Worm (Caenorhabditis elegans) whole organism, early embryonic: Measurements from ENCODE around the gene ZK180.5.

Experiments used
- B0310.2 ChIP-seq: sonication (generic microtip); optimal IDR thresholded peaks from 2 replicates; lab custom pipeline; 2016; ENCODE audit warnings: mild to moderate bottlenecking, missing genetic modification characterization, missing compliant biosample characterization
- F13C5.2 ChIP-seq: sonication (generic microtip); optimal IDR thresholded peaks from 2 replicates; lab custom pipeline; 2017; ENCODE audit warnings: mild to moderate bottlenecking, missing genetic modification characterization, inconsistent platforms, missing compliant biosample characterization
- aly-1 ChIP-seq: sonication (generic microtip); optimal IDR thresholded peaks from 2 replicates; lab custom pipeline; 2016; ENCODE audit warnings: missing genetic modification characterization, missing compliant biosample characterization
- ama-1 ChIP-seq: fragments of 150-350 bp; optimal IDR thresholded peaks from 2 replicates; lab custom pipeline; 2014
- ceh-13 ChIP-seq: fragments of 200-800 bp; sonication (Bioruptor generic); optimal IDR thresholded peaks from 2 replicates; lab custom pipeline; 2018; ENCODE audit warnings: mild to moderate bottlenecking, missing genetic modification characterization, missing compliant biosample characterization
- ceh-36 ChIP-seq: sonication (generic microtip); optimal IDR thresholded peaks from 2 replicates; lab custom pipeline; 2016; ENCODE audit warnings: missing genetic modification characterization, inconsistent platforms, missing compliant biosample characterization
- ets-7 ChIP-seq: sonication (generic microtip); optimal IDR thresholded peaks from 2 replicates; lab custom pipeline; 2016; ENCODE audit warnings: missing genotype, missing genetic modification characterization, missing compliant biosample characterization
- flt-1 ChIP-seq: fragments of 200-800 bp; sonication (Bioruptor generic); IDR thresholded peaks from 2 replicates; pipeline ENCODE4 v1.3.6; 2022; ENCODE audit warnings: missing genetic modification characterization, missing compliant biosample characterization
- hmbx-1 ChIP-seq: sonication (generic microtip); optimal IDR thresholded peaks from 2 replicates; lab custom pipeline; 2016; ENCODE audit warnings: mild to moderate bottlenecking, missing genetic modification characterization, missing compliant biosample characterization
- hmg-4 ChIP-seq: fragments of 200-800 bp; sonication (Bioruptor generic); optimal IDR thresholded peaks from 2 replicates; lab custom pipeline; 2018; ENCODE audit warnings: mild to moderate bottlenecking, missing genetic modification characterization, missing compliant biosample characterization
- hnd-1 ChIP-seq: sonication (generic microtip); optimal IDR thresholded peaks from 2 replicates; lab custom pipeline; 2016; ENCODE audit warnings: missing genetic modification characterization, missing compliant biosample characterization
- pes-1 ChIP-seq: fragments of 200-800 bp; sonication (Bioruptor generic); IDR thresholded peaks from 2 replicates; pipeline ENCODE4 v1.3.6; 2022; ENCODE audit warnings: missing genetic modification reagents, missing genetic modification characterization, missing compliant biosample characterization
- scrt-1 ChIP-seq: fragments of 200-800 bp; sonication (Bioruptor generic); IDR thresholded peaks from 2 replicates; pipeline ENCODE4 v1.3.6; 2022; ENCODE audit warnings: missing genetic modification characterization, missing compliant biosample characterization
- sea-1 ChIP-seq: fragments of 200-800 bp; sonication (Bioruptor generic); conservative IDR thresholded peaks from 2 replicates; pipeline ENCODE4 v1.3.6; 2022; ENCODE audit warnings: missing genetic modification characterization, missing compliant biosample characterization
- tbx-11 ChIP-seq: fragments of 200-800 bp; sonication (Bioruptor generic); IDR thresholded peaks from 2 replicates; pipeline ENCODE4 v1.3.6; 2022; ENCODE audit warnings: missing genetic modification characterization, missing compliant biosample characterization
- tbx-37 ChIP-seq: fragments of 200-800 bp; sonication (Bioruptor generic); conservative IDR thresholded peaks from 2 replicates; pipeline ENCODE4 v1.3.6; 2022; ENCODE audit warnings: missing genetic modification reagents, missing genetic modification characterization, missing compliant biosample characterization
- tra-4 ChIP-seq: sonication (generic microtip); optimal IDR thresholded peaks from 2 replicates; lab custom pipeline; 2017; ENCODE audit warnings: missing genetic modification characterization, missing compliant biosample characterization

ZK180.5 gene

DNA sequence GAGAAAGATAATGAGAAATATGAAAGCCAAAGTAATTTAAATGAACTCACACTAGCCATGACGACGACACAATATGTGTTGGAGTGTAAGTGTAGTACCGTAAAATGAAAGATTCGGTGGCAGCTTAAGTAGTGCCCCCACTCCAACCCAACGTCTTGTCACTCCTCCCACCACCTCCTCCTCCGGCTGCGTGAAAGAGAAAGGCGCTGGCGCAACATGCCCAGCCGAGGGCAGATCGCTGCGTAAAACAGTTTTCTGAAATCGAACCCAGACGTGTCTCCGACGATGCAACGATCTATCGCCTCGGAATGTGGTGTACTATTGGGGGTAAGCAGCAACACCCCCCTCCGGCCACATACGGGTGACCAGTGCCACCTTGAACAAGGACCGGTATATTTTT lies at the start of gene ZK180.5:
TSS of gene ZK180.5 (minus strand) at position 101 of the 400 bp plus-strand sequence.
- TF ChIP-seq ceh-36 (tag; lab: Kevin White, UChicago): no peak
- no peak for TF ChIP-seq ets-7 (tag; lab: Kevin White, UChicago)
- TF ChIP-seq B0310.2 (tag; lab: Kevin White, UChicago): no peak
- TF ChIP-seq ama-1 (lab: Kevin White, UChicago): no peak
- no peak for TF ChIP-seq hnd-1
- TF ChIP-seq F13C5.2: no peak
- no peak for TF ChIP-seq tbx-37 (GFP tag; lab: Robert Waterston, UW)
- TF ChIP-seq sea-1 (GFP tag; lab: Robert Waterston, UW): no peak
- no peak for TF ChIP-seq flt-1 (GFP tag; lab: Robert Waterston, UW)
- TF ChIP-seq ceh-13 (GFP tag; lab: Kevin White, UChicago): no peak
- no peak for TF ChIP-seq pes-1 (GFP tag; lab: Robert Waterston, UW)
- TF ChIP-seq scrt-1 (GFP tag; lab: Robert Waterston, UW): no peak
- no peak for TF ChIP-seq tbx-11
- TF ChIP-seq aly-1 (tag; lab: Kevin White, UChicago): no peak

DNA sequence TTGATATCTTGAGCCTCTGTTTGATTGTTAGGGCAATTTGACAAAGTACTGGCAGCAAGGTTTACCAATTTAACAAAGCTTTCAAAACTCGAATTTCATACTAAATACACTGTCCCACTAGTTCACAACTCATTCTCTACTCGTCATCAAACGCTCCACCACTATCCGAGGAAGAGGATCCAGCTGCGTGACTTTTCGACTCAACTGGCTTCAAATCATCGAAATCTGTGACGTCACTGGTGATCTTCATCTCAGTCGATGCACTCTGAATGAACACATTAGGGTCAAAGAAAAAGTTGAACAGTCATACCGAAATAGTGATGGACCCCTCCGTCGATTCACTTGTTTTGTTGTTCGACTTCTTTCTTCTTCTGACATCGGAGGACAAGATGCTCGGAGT lies 48.9 kb upstream of the ZK180.5 start:
- TF ChIP-seq F13C5.2: no peak
- no peak for TF ChIP-seq flt-1 (GFP tag; lab: Robert Waterston, UW)
- TF ChIP-seq sea-1 (GFP tag; lab: Robert Waterston, UW): no peak
- TF ChIP-seq scrt-1 (GFP tag; lab: Robert Waterston, UW): no peak
- no peak for TF ChIP-seq hnd-1
- no peak for TF ChIP-seq ceh-13 (GFP tag; lab: Kevin White, UChicago)
- no peak for TF ChIP-seq ama-1 (lab: Kevin White, UChicago)
- TF ChIP-seq tbx-11: no peak
- TF ChIP-seq aly-1 (tag; lab: Kevin White, UChicago): no peak
- no peak for TF ChIP-seq ets-7 (tag; lab: Kevin White, UChicago)
- no peak for TF ChIP-seq ceh-36 (tag; lab: Kevin White, UChicago)
- no peak for TF ChIP-seq pes-1 (GFP tag; lab: Robert Waterston, UW)
- TF ChIP-seq hmg-4 (GFP tag; lab: Kevin White, UChicago): no peak
- no peak for TF ChIP-seq tra-4 (tag; lab: Kevin White, UChicago)

DNA sequence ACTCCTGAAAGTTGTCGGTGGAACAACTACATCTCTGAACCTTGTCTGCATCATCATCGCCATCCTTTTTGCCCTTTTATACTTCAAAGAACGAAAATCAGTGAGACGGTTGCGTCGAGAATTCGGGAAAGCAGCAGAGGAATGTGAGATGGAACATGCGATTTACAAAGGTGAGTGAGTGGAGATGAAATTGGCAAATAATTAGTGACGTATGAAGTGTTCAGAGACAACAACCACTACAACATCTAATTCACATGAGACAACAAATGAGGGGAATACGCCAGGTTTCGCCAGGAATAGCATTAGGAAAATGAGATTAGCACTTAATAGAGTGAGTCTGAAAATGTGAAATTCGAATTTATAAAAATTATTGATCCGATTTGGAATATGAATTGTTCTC lies 47.6 kb upstream of the ZK180.5 start:
- no peak for TF ChIP-seq ama-1 (lab: Kevin White, UChicago)
- TF ChIP-seq tbx-37 (GFP tag; lab: Robert Waterston, UW): no peak
- TF ChIP-seq flt-1 (GFP tag; lab: Robert Waterston, UW): no peak
- TF ChIP-seq ceh-13 (GFP tag; lab: Kevin White, UChicago): no peak
- TF ChIP-seq sea-1 (GFP tag; lab: Robert Waterston, UW): no peak
- TF ChIP-seq F13C5.2: no peak
- TF ChIP-seq tra-4 (tag; lab: Kevin White, UChicago): no peak
- no peak for TF ChIP-seq pes-1 (GFP tag; lab: Robert Waterston, UW)
- no peak for TF ChIP-seq B0310.2 (tag; lab: Kevin White, UChicago)
- TF ChIP-seq tbx-11: no peak
- TF ChIP-seq aly-1 (tag; lab: Kevin White, UChicago): no peak
- no peak for TF ChIP-seq hmg-4 (GFP tag; lab: Kevin White, UChicago)
- TF ChIP-seq hnd-1: no peak

DNA sequence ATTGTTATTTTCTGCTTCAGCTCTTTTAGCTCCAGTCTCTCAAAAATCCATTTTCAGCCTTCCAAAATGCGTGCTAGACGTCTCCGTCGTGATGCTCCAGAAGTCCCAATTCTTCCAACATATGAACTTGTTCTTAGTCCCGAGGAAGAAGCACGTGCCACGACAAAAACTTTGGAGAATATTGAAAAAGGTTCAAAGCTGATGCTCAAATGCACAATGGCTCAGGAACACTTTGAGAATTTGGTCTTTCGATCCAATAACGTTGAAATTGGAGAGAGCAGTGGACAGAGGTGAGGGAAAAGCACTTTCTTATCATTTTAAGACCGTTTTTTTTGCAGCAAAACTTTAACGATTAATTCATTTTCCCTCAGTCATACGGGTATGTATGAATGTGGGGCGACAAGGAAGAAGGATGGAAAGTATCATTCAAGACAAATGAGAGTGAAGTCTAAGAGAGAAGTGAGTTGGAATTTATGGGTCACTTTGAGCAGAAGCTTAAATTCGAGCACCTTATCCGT lies 45.7 kb upstream of the ZK180.5 start, which contains the start of gene igeg-1:
TSS of gene igeg-1 (plus strand) at position 51 of the 518 bp plus-strand sequence.
- TF ChIP-seq pes-1 (GFP tag; lab: Robert Waterston, UW): no peak
- TF ChIP-seq sea-1 (GFP tag; lab: Robert Waterston, UW): no peak
- TF ChIP-seq ets-7 (tag; lab: Kevin White, UChicago): no peak
- TF ChIP-seq ceh-13 (GFP tag; lab: Kevin White, UChicago): no peak
- TF ChIP-seq tbx-37 (GFP tag; lab: Robert Waterston, UW): no peak

DNA sequence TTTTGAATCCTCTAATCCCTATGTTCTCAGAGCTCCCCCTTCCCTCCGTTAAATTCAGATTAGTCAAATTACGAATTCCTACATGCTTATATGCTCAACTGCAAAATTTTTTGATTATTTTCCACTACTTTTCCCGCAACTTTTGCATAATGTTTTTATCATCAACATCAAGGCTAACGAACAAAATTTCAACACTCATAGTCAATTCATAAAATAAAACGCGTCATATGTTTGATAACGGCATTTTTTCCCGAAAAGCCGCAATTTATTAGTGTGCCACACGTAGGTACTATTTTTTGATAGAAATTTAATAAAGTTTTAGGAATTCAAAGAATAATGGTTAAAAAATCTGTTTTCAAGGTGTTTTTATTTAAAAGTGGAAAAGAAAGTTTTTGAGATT lies 42.2 kb upstream of the ZK180.5 start:
- TF ChIP-seq hnd-1: no peak
- no peak for TF ChIP-seq flt-1 (GFP tag; lab: Robert Waterston, UW)
- TF ChIP-seq sea-1 (GFP tag; lab: Robert Waterston, UW): no peak

DNA sequence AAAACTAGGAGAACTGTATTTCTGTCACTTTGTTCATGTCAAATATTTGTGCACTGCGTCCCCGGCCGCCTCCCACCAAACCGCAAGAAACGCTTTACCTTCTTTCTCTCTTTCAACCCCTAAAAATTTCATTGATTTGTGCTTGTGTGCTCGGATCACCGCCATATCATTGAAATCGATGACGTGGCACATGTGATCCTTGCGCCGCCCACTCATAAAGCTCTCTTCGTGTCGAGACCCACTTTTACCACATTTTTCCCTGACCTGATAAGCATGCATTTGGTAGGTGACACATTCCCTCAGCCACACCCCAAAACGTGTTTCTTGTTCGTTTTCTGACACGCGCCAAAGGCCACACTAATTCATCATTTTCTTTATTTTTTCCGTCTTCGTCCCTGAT lies 40.8 kb upstream of the ZK180.5 start:
- TF ChIP-seq flt-1 (GFP tag; lab: Robert Waterston, UW) (no peak), scrt-1 (GFP tag; lab: Robert Waterston, UW) (no peak), pes-1 (GFP tag; lab: Robert Waterston, UW) (no peak), hmbx-1 (no peak), F13C5.2 (no peak), tra-4 (tag; lab: Kevin White, UChicago) (no peak), ceh-13 (GFP tag; lab: Kevin White, UChicago) (no peak), tbx-11 (no peak), B0310.2 (tag; lab: Kevin White, UChicago) (no peak), ets-7 (tag; lab: Kevin White, UChicago) (no peak), ceh-36 (tag; lab: Kevin White, UChicago) (no peak), hnd-1 (no peak), ama-1 (lab: Kevin White, UChicago) (no peak), hmg-4 (GFP tag; lab: Kevin White, UChicago) (no peak), sea-1 (GFP tag; lab: Robert Waterston, UW) (no peak)

DNA sequence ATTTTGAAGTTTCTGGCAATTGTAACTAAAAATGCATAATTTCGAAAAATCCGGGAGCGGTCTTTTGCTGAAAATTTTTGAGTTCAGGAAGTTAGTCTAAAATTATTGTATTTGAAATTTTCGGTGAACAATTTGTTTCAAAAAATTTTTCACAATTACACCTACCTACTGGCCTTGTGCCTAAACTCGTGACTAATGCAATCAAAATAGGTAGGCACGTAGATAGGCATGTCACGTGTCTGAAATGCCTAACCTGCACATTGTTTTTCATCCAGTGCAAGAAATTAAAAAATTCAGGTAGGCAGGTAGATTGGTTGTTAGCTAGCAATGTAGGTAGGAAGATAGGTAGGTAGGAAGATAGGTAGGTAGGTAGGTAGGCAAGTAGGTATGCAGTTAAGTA lies 40.2 kb upstream of the ZK180.5 start:
- TF ChIP-seq tbx-11 (no peak), ets-7 (tag; lab: Kevin White, UChicago) (no peak), hmg-4 (GFP tag; lab: Kevin White, UChicago) (no peak), ama-1 (lab: Kevin White, UChicago) (no peak), aly-1 (tag; lab: Kevin White, UChicago) (no peak)

DNA sequence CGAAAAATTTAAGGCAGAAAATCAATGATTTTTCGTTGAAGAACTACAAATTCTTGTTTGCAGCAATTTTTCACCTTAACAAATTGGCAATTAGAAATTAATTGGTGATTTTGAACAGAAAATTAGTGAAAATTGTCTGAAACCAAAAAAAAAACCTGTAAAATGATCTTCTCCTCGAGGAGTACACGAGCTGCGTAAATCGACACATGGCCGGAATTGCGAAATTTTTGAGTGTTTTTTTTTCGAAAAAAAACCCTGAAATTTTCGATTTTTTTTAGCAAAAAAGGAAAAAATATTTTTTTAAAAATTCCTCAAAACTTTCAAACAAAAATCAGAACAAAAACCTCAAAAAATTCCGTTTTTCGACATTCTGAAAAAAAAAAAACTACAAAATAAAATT lies 34.6 kb upstream of the ZK180.5 start:
- TF ChIP-seq ets-7 (tag; lab: Kevin White, UChicago): no peak
- no peak for TF ChIP-seq pes-1 (GFP tag; lab: Robert Waterston, UW)
- TF ChIP-seq aly-1 (tag; lab: Kevin White, UChicago): no peak
- TF ChIP-seq hnd-1: no peak
- no peak for TF ChIP-seq F13C5.2
- TF ChIP-seq tbx-37 (GFP tag; lab: Robert Waterston, UW): no peak
- no peak for TF ChIP-seq ceh-13 (GFP tag; lab: Kevin White, UChicago)
- TF ChIP-seq flt-1 (GFP tag; lab: Robert Waterston, UW): no peak
- TF ChIP-seq scrt-1 (GFP tag; lab: Robert Waterston, UW): no peak
- no peak for TF ChIP-seq ama-1 (lab: Kevin White, UChicago)
- no peak for TF ChIP-seq hmg-4 (GFP tag; lab: Kevin White, UChicago)
- no peak for TF ChIP-seq hmbx-1
- TF ChIP-seq B0310.2 (tag; lab: Kevin White, UChicago): no peak
- no peak for TF ChIP-seq tra-4 (tag; lab: Kevin White, UChicago)
- TF ChIP-seq tbx-11: no peak
- TF ChIP-seq sea-1 (GFP tag; lab: Robert Waterston, UW): no peak
- no peak for TF ChIP-seq ceh-36 (tag; lab: Kevin White, UChicago)
